Worm (Caenorhabditis elegans) whole organism, early embryonic: ENCODE results near the gene T05B4.8.

Experiments used
- B0310.2 ChIP-seq: sonication (generic microtip); optimal IDR thresholded peaks from 2 replicates; lab custom pipeline; 2016; ENCODE audit warnings: mild to moderate bottlenecking, missing genetic modification characterization, missing compliant biosample characterization
- F13C5.2 ChIP-seq: sonication (generic microtip); optimal IDR thresholded peaks from 2 replicates; lab custom pipeline; 2017; ENCODE audit warnings: mild to moderate bottlenecking, missing genetic modification characterization, inconsistent platforms, missing compliant biosample characterization
- aly-1 ChIP-seq: sonication (generic microtip); optimal IDR thresholded peaks from 2 replicates; lab custom pipeline; 2016; ENCODE audit warnings: missing genetic modification characterization, missing compliant biosample characterization
- ama-1 ChIP-seq: fragments of 150-350 bp; optimal IDR thresholded peaks from 2 replicates; lab custom pipeline; 2014
- ceh-13 ChIP-seq: fragments of 200-800 bp; sonication (Bioruptor generic); optimal IDR thresholded peaks from 2 replicates; lab custom pipeline; 2018; ENCODE audit warnings: mild to moderate bottlenecking, missing genetic modification characterization, missing compliant biosample characterization
- ceh-36 ChIP-seq: sonication (generic microtip); optimal IDR thresholded peaks from 2 replicates; lab custom pipeline; 2016; ENCODE audit warnings: missing genetic modification characterization, inconsistent platforms, missing compliant biosample characterization
- ets-7 ChIP-seq: sonication (generic microtip); optimal IDR thresholded peaks from 2 replicates; lab custom pipeline; 2016; ENCODE audit warnings: missing genotype, missing genetic modification characterization, missing compliant biosample characterization
- flt-1 ChIP-seq: fragments of 200-800 bp; sonication (Bioruptor generic); IDR thresholded peaks from 2 replicates; pipeline ENCODE4 v1.3.6; 2022; ENCODE audit warnings: missing genetic modification characterization, missing compliant biosample characterization
- hmbx-1 ChIP-seq: sonication (generic microtip); optimal IDR thresholded peaks from 2 replicates; lab custom pipeline; 2016; ENCODE audit warnings: mild to moderate bottlenecking, missing genetic modification characterization, missing compliant biosample characterization
- hmg-4 ChIP-seq: fragments of 200-800 bp; sonication (Bioruptor generic); optimal IDR thresholded peaks from 2 replicates; lab custom pipeline; 2018; ENCODE audit warnings: mild to moderate bottlenecking, missing genetic modification characterization, missing compliant biosample characterization
- hnd-1 ChIP-seq: sonication (generic microtip); optimal IDR thresholded peaks from 2 replicates; lab custom pipeline; 2016; ENCODE audit warnings: missing genetic modification characterization, missing compliant biosample characterization
- pes-1 ChIP-seq: fragments of 200-800 bp; sonication (Bioruptor generic); IDR thresholded peaks from 2 replicates; pipeline ENCODE4 v1.3.6; 2022; ENCODE audit warnings: missing genetic modification reagents, missing genetic modification characterization, missing compliant biosample characterization
- scrt-1 ChIP-seq: fragments of 200-800 bp; sonication (Bioruptor generic); IDR thresholded peaks from 2 replicates; pipeline ENCODE4 v1.3.6; 2022; ENCODE audit warnings: missing genetic modification characterization, missing compliant biosample characterization
- sea-1 ChIP-seq: fragments of 200-800 bp; sonication (Bioruptor generic); conservative IDR thresholded peaks from 2 replicates; pipeline ENCODE4 v1.3.6; 2022; ENCODE audit warnings: missing genetic modification characterization, missing compliant biosample characterization
- tbx-11 ChIP-seq: fragments of 200-800 bp; sonication (Bioruptor generic); IDR thresholded peaks from 2 replicates; pipeline ENCODE4 v1.3.6; 2022; ENCODE audit warnings: missing genetic modification characterization, missing compliant biosample characterization
- tbx-37 ChIP-seq: fragments of 200-800 bp; sonication (Bioruptor generic); conservative IDR thresholded peaks from 2 replicates; pipeline ENCODE4 v1.3.6; 2022; ENCODE audit warnings: missing genetic modification reagents, missing genetic modification characterization, missing compliant biosample characterization
- tra-4 ChIP-seq: sonication (generic microtip); optimal IDR thresholded peaks from 2 replicates; lab custom pipeline; 2017; ENCODE audit warnings: missing genetic modification characterization, missing compliant biosample characterization

T05B4.8 gene

ce11 chrV:4114627-4115026 lies 1.3 kb downstream of the T05B4.8 start, which contains the start of gene srw-133:
Gene srw-133 (minus strand): TSS chrV:4114727.
- TF ChIP-seq flt-1 (GFP tag; lab: Robert Waterston, UW) (no peak), ama-1 (no peak), sea-1 (GFP tag; lab: Robert Waterston, UW) (no peak), pes-1 (GFP tag; lab: Robert Waterston, UW) (no peak), ceh-36 (no peak), hmbx-1 (tag; lab: Kevin White, UChicago) (no peak), ets-7 (tag; lab: Kevin White, UChicago) (no peak), B0310.2 (tag; lab: Kevin White, UChicago) (no peak), tra-4 (tag; lab: Kevin White, UChicago) (no peak), tbx-11 (GFP tag; lab: Robert Waterston, UW) (no peak), aly-1 (tag; lab: Kevin White, UChicago) (no peak), scrt-1 (GFP tag; lab: Robert Waterston, UW) (no peak), F13C5.2 (tag; lab: Kevin White, UChicago) (no peak), tbx-37 (no peak), hmg-4 (GFP tag; lab: Kevin White, UChicago) (no peak), hnd-1 (tag; lab: Kevin White, UChicago) (no peak), ceh-13 (GFP tag; lab: Kevin White, UChicago) (no peak)

ce11 chrV:4112516-4112915 lies 3.5 kb downstream of the T05B4.8 start, which contains the start of gene srw-134:
Gene srw-134 (minus strand): TSS chrV:4112616.
- TF ChIP-seq ama-1, result no peak
- TF ChIP-seq F13C5.2 (tag; lab: Kevin White, UChicago), result no peak
- no peak for TF ChIP-seq tbx-37
- no peak for TF ChIP-seq B0310.2 (tag; lab: Kevin White, UChicago)
- TF ChIP-seq ceh-36, result no peak
- TF ChIP-seq hmbx-1 (tag; lab: Kevin White, UChicago), result no peak
- TF ChIP-seq tbx-11 (GFP tag; lab: Robert Waterston, UW), result no peak
- TF ChIP-seq sea-1 (GFP tag; lab: Robert Waterston, UW), result no peak
- no peak for TF ChIP-seq hmg-4 (GFP tag; lab: Kevin White, UChicago)
- no peak for TF ChIP-seq ets-7 (tag; lab: Kevin White, UChicago)
- no peak for TF ChIP-seq hnd-1 (tag; lab: Kevin White, UChicago)
- TF ChIP-seq pes-1 (GFP tag; lab: Robert Waterston, UW), result no peak
- TF ChIP-seq aly-1 (tag; lab: Kevin White, UChicago), result no peak
- no peak for TF ChIP-seq scrt-1 (GFP tag; lab: Robert Waterston, UW)
- no peak for TF ChIP-seq tra-4 (tag; lab: Kevin White, UChicago)
- TF ChIP-seq ceh-13 (GFP tag; lab: Kevin White, UChicago), result no peak
- TF ChIP-seq flt-1 (GFP tag; lab: Robert Waterston, UW), result no peak

- no peak for TF ChIP-seq scrt-1 (GFP tag; lab: Robert Waterston, UW)
- TF ChIP-seq flt-1 (GFP tag; lab: Robert Waterston, UW), result no peak
- TF ChIP-seq F13C5.2 (tag; lab: Kevin White, UChicago), result no peak
- no peak for TF ChIP-seq ets-7 (tag; lab: Kevin White, UChicago)
- TF ChIP-seq hnd-1 (tag; lab: Kevin White, UChicago), result no peak
- TF ChIP-seq ceh-36, result no peak
- TF ChIP-seq hmbx-1 (tag; lab: Kevin White, UChicago), result no peak
- TF ChIP-seq ama-1, result no peak
- no peak for TF ChIP-seq sea-1 (GFP tag; lab: Robert Waterston, UW)
- no peak for TF ChIP-seq ceh-13 (GFP tag; lab: Kevin White, UChicago)
- no peak for TF ChIP-seq pes-1 (GFP tag; lab: Robert Waterston, UW)
- TF ChIP-seq B0310.2 (tag; lab: Kevin White, UChicago), result no peak
- TF ChIP-seq tbx-37, result no peak
- TF ChIP-seq tbx-11 (GFP tag; lab: Robert Waterston, UW), result no peak
- TF ChIP-seq aly-1 (tag; lab: Kevin White, UChicago), result no peak
- no peak for TF ChIP-seq tra-4 (tag; lab: Kevin White, UChicago)
- no peak for TF ChIP-seq hmg-4 (GFP tag; lab: Kevin White, UChicago)
These were observed 6.1 kb downstream of the T05B4.8 start, which contains the start of gene clc-18 for ce11 chrV:4109873-4110272. Gene clc-18 (minus strand): TSS chrV:4109973.

- TF ChIP-seq pes-1 (GFP tag; lab: Robert Waterston, UW), result no peak
- TF ChIP-seq tra-4 (tag; lab: Kevin White, UChicago), result no peak
These were observed 9.3 kb downstream of the T05B4.8 start for ce11 chrV:4106688-4107087.

- no peak for TF ChIP-seq ceh-36
These were observed 11.7 kb downstream of the T05B4.8 start, which contains the start of gene srj-39 for ce11 chrV:4104298-4104697. Gene srj-39 (plus strand): TSS chrV:4104598.

- TF ChIP-seq ceh-36 (no peak), F13C5.2 (tag; lab: Kevin White, UChicago) (no peak), pes-1 (GFP tag; lab: Robert Waterston, UW) (no peak), scrt-1 (GFP tag; lab: Robert Waterston, UW) (no peak), hnd-1 (tag; lab: Kevin White, UChicago) (no peak), ceh-13 (GFP tag; lab: Kevin White, UChicago) (no peak), ets-7 (tag; lab: Kevin White, UChicago) (no peak)
These were observed 14.4 kb downstream of the T05B4.8 start, which contains the start of gene srj-40 for ce11 chrV:4101567-4101966. Gene srj-40 (plus strand): TSS chrV:4101867.

- TF ChIP-seq tra-4 (tag; lab: Kevin White, UChicago) (no peak), pes-1 (GFP tag; lab: Robert Waterston, UW) (no peak), flt-1 (GFP tag; lab: Robert Waterston, UW) (no peak), ama-1 (no peak), ets-7 (tag; lab: Kevin White, UChicago) (no peak), tbx-37 (no peak), sea-1 (GFP tag; lab: Robert Waterston, UW) (no peak), hmbx-1 (tag; lab: Kevin White, UChicago) (no peak), scrt-1 (GFP tag; lab: Robert Waterston, UW) (no peak), tbx-11 (GFP tag; lab: Robert Waterston, UW) (no peak), ceh-13 (GFP tag; lab: Kevin White, UChicago) (no peak), F13C5.2 (tag; lab: Kevin White, UChicago) (no peak), hmg-4 (GFP tag; lab: Kevin White, UChicago) (no peak), aly-1 (tag; lab: Kevin White, UChicago) (no peak), hnd-1 (tag; lab: Kevin White, UChicago) (no peak), B0310.2 (tag; lab: Kevin White, UChicago) (no peak), ceh-36 (no peak)
These were observed 21.2 kb downstream of the T05B4.8 start, which contains the start of gene nhr-181 for ce11 chrV:4094740-4095139. Gene nhr-181 (plus strand): TSS chrV:4095040.
